Fruit fly (Drosophila melanogaster) whole organism, larva: ENCODE data around the gene CG7582.

Experiments used
- noc ChIP-seq: fragments of 200-800 bp; sonication (Bioruptor generic); optimal IDR thresholded peaks from 3 replicates; lab custom pipeline; 2019; ENCODE audit warnings: missing biosample characterization, mild to moderate bottlenecking, missing genetic modification characterization, moderate library complexity

CG7582 gene

DNA sequence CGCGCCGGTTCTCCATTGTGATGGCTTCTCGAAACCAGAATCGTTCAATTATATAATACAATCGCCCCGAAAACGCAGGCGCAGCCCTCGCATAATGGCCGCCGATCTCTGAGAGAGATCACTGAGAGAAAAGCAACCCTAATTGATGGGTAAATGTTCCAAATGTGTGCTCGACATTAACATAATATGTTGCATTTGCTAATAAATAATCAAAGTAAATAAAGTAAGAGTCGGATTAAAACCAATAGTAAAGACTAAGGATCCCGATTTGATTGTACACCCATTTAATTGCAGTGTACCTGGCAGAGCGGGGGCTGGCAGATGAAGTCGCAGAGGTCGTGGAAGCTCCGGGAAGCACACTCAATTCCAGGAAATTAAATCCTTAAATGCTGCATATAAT, 22.5 kb upstream of the CG7582 start:
- no peak for TF ChIP-seq noc (tag; lab: Kevin White, UChicago)

- TF ChIP-seq noc (tag; lab: Kevin White, UChicago), result no peak
Measured at dm6 chr3R:29701739-29702138, 19.7 kb upstream of the CG7582 start.

- TF ChIP-seq noc (tag; lab: Kevin White, UChicago), result no peak
Measured at dm6 chr3R:29699220-29699619, 17.1 kb upstream of the CG7582 start.

DNA sequence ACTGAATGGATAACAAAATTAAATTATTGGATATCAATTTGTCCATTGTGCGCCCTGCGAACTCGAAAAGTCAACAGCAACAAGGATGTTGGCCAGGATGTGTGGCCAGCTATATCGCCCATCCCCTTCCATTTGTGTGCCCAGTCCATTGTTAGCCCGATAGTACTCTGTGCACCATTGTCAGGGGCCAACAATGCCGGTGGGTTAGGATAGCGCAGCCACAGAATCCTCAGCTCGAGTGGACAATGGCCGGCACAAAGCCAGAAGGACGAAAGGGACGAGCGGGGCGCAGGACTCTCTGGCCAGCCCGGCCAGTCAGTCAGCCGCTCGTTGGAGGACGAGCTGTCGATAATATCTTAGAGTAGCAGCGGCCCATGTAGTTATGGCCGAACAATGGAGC, 15.8 kb upstream of the CG7582 start:
- no peak for TF ChIP-seq noc (tag; lab: Kevin White, UChicago)

dm6 chr3R:29696359-29696758, 14.3 kb upstream of the CG7582 start:
- no peak for TF ChIP-seq noc (tag; lab: Kevin White, UChicago)

dm6 chr3R:29695744-29696143, 13.7 kb upstream of the CG7582 start:
- no peak for TF ChIP-seq noc (tag; lab: Kevin White, UChicago)

DNA sequence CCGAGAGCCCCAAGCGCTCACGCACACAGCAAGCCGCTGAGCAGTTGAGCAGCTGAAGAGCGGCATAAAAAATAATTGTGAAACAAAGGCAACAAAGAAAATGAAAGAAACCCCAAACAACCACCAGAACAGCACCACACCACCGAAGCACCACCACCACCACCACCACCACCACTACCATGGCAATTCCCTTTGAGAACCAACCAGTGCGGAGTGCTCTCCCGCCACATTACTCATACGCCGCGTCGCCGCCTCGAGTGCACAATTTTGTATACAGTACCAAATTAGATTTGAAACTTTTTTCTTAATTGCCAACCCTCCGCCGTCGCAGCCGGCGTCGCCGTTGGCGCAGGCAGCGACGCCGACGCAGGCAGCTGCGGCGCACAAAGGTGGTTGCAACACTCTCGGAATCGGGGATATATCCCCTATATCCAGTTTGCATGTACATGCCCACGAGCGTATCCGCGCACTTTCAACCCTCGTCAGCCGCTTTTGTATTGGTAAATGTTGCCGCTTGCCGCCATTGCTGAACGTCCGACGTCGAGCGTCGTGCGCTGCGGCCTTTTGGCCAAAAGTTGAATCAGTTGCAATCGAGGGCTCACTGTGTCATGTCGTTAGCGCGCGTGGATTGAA, 10.0 kb upstream of the CG7582 start, which contains the start of gene dmrt99B:
TSS of gene dmrt99B (plus strand) at position 583 of the 633 bp plus-strand sequence.
- no peak for TF ChIP-seq noc (tag; lab: Kevin White, UChicago)

DNA sequence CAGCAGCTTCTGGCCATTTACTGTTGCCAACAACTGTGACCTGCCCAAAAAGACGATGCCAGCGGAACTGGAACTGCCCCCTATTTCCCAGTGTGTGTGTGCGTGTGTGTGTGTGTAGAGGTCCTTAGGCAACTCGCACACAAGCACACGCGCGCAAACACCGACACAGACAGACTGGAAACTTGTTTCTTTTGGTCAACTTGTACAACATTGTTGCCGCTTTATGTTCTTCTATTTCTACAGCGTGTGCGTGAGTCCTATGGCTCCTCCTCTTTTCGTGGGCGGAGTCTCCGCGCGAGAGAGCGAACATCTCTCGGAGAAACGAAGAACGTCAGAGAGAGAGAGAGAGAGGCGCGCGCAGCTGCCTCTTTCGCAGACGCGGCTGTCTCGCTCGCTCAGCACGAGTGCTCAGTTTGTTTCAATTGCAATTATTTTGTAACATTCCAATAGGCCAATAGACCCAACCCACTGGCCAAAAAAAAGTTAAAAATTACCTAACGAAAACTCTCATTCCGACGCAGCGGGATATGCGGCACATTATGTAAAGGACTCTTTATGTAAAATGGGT, 9.0 kb upstream of the CG7582 start:
- no peak for TF ChIP-seq noc (tag; lab: Kevin White, UChicago)

DNA sequence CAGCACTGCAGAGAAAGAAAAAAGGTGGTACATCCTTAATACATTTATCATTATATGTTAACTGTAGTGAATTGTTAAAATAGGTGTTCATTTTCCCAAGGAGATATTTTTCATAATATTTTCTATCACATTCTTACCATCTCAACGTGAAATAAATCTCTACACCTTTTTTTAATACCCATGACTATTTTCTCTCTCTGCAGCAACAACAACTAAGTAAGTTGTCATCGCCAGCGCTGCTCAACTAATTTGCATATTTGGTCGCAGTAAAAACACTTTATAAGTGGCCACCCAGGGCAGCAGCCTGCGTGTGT, 8.4 kb upstream of the CG7582 start:
- no peak for TF ChIP-seq noc (tag; lab: Kevin White, UChicago)

- TF ChIP-seq noc (tag; lab: Kevin White, UChicago), result no peak
Measured at dm6 chr3R:29689833-29690538, 7.9 kb upstream of the CG7582 start.

dm6 chr3R:29689211-29689610, 7.1 kb upstream of the CG7582 start, which contains the start of gene Obp99c:
TSS of gene Obp99c (minus strand) at chr3R:29689311.
- TF ChIP-seq noc (tag; lab: Kevin White, UChicago), result no peak

DNA sequence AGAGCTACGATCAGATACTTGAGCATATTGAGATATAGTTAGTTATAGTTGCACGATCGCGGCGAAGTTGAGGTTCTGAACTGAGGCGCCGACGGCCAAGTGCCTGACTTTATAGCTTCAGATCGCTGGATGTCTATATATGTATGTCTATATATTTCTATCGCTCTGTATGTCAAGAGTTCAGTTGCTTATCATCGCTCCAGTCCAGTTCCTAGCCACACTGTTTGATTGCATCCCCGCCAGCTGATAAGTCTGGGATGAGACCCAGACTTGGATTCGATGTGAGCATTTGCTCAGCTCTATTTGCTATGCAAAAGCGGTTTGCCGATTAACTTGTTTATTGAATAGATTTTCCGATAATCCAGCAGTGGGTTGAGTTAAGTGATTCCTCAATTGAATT, 4.6 kb upstream of the CG7582 start:
- no peak for TF ChIP-seq noc (tag; lab: Kevin White, UChicago)

DNA sequence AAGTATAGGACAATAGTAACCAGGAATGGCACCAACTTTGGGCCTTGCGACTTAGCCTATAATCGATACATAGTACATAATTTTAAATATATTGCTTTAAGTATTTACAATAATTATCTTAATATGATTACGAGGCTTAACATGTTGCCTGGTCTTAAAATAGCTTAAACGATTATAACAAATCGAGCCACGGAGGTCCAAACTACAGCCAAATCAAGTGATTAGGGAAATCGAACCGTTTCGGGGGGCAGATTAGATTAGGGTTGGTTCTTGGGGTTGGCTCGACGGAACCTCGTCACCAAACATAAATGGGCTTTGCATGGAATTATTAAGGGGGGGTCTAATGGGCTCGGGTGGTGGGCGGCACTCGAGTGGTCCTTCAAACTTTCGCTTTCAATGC, 837 bp downstream of the CG7582 start:
- TF ChIP-seq noc (tag; lab: Kevin White, UChicago), result no peak

DNA sequence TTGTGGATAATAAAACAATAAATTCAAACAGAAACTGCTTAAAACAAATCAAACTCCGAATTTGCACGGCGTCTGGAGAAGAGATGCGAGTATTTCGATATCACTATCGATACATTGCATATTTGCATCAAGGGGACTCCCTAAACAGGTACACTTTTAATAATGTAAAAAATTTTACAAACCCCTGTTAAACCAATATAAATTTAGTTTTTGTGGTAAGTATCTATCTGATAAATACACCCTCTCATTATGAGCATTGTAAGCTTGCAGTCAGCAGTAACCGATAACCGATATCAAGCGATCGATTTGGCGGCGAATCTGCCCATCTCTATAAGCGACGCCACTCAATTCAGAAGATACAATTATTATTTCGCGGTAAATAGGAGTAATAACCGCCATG, 6.7 kb downstream of the CG7582 start, which contains the start of the genes Bub3 and Cap-D2:
TSS of gene Bub3 (minus strand) at position 89 of the 400 bp plus-strand sequence.
TSS of gene Cap-D2 (plus strand) at position 319 of the 400 bp plus-strand sequence.
- TF ChIP-seq noc (tag; lab: Kevin White, UChicago), result peak; percentile 10

dm6 chr3R:29672156-29672555, 9.9 kb downstream of the CG7582 start, which contains the start of gene ppk19:
TSS of gene ppk19 (plus strand) at chr3R:29672456.
- TF ChIP-seq noc (tag; lab: Kevin White, UChicago), result no peak

DNA sequence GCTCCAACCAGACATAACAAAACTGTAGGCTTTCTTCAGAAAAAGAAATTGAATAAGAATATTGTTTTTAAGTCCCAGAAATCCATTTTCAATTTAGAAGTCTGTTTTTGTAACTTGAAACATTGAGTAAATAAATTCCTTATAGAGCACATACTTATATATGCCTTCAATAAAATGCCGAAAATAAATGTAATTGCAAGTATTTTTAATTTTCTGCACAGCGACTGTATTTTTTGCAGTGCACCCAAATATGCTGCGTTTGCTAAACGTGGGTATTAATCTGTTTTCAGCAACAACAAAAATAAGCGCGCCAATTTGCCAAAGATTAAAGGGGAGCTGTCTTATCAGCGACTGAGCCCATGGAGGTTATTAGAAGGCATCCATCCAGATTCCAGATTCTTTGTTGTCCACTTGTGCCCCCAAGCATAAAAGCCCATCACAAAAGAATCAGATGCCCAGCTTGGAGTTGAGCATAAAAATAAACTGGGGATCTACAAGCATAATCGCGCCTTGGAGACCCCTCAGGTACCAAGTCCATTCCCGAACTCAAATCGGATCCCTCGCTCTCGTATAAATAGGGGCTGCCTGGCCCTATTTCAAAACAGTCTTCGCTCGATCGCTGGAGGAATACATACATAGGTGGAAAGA, 10.9 kb downstream of the CG7582 start, which contains the start of gene Obp99a:
TSS of gene Obp99a (plus strand) at position 598 of the 648 bp plus-strand sequence.
- peak; percentile 26 for TF ChIP-seq noc (tag; lab: Kevin White, UChicago)
